Worm (Caenorhabditis elegans): ENCODE measurements around the gene srg-33.

- TF ChIP-seq hlh-4 (tag; optimal IDR thresholded peaks at IDR 0.05) (no peak), unc-86 (tag; optimal IDR thresholded peaks at IDR 0.05) (no peak), snpc-4 (tag; optimal IDR thresholded peaks at IDR 0.05) (no peak), mef-2 (tag; optimal IDR thresholded peaks at IDR 0.05) (no peak), swsn-7 (tag; optimal IDR thresholded peaks at IDR 0.05) (no peak), nhr-11 (tag; optimal IDR thresholded peaks at IDR 0.05) (no peak), ceh-82 (tag; optimal IDR thresholded peaks at IDR 0.05) (no peak), elt-3 (tag; optimal IDR thresholded peaks at IDR 0.05) (no peak), nhr-77 (tag; optimal IDR thresholded peaks at IDR 0.05) (no peak)
Observed at ce11 chrV:8254973-8255372, 36.9 kb upstream of the srg-33 start.
